Worm (Caenorhabditis elegans) whole organism, young adult: Measurements from ENCODE around the gene rps-3.

Experiments
- C06A6.2 ChIP-seq: fragments of 200-800 bp; sonication (Bioruptor generic); conservative IDR thresholded peaks from 2 replicates; pipeline ENCODE4 v1.3.6; 2022; ENCODE audit warnings: missing genetic modification characterization, missing compliant biosample characterization
- F10E7.11 ChIP-seq: sonication (generic microtip); optimal IDR thresholded peaks from 2 replicates; lab custom pipeline; 2017; ENCODE audit warnings: mild to moderate bottlenecking, missing genetic modification characterization, moderate library complexity, missing compliant biosample characterization
- F22D6.2 ChIP-seq: sonication (generic microtip); optimal IDR thresholded peaks from 2 replicates; lab custom pipeline; 2016; ENCODE audit warnings: mild to moderate bottlenecking, missing genetic modification characterization, missing compliant biosample characterization
- F39B2.1 ChIP-seq: fragments of 200-800 bp; sonication (Bioruptor generic); IDR thresholded peaks from 2 replicates; pipeline ENCODE4 v1.3.6; 2022; ENCODE audit warnings: missing genetic modification reagents, missing genetic modification characterization, missing compliant biosample characterization
- F52B5.7 ChIP-seq: sonication (generic microtip); optimal IDR thresholded peaks from 2 replicates; lab custom pipeline; 2016; ENCODE audit warnings: mild to moderate bottlenecking, missing genetic modification characterization, missing compliant biosample characterization
- K12H6.12 ChIP-seq: fragments of 200-800 bp; sonication (Bioruptor generic); optimal IDR thresholded peaks from 2 replicates; lab custom pipeline; 2018; ENCODE audit warnings: mild to moderate bottlenecking, missing genetic modification characterization, missing compliant biosample characterization
- T26A5.8 ChIP-seq: sonication (generic microtip); optimal IDR thresholded peaks from 2 replicates; lab custom pipeline; 2016; ENCODE audit warnings: missing genetic modification characterization, missing compliant biosample characterization
- Y53F4B.3 ChIP-seq: fragments of 200-800 bp; sonication (Bioruptor generic); IDR thresholded peaks from 2 replicates; pipeline ENCODE4 v1.3.6; 2022; ENCODE audit warnings: missing genetic modification reagents, missing genetic modification characterization, missing compliant biosample characterization
- Y56A3A.18 ChIP-seq: fragments of 200-800 bp; sonication (Bioruptor generic); IDR thresholded peaks from 2 replicates; pipeline ENCODE4 v1.3.6; 2022; ENCODE audit warnings: missing genetic modification reagents, missing genetic modification characterization, missing compliant biosample characterization
- Y95B8A.8 ChIP-seq: fragments of 200-800 bp; sonication (Bioruptor generic); IDR thresholded peaks from 2 replicates; pipeline ENCODE4 v1.3.6; 2022; ENCODE audit warnings: missing genetic modification reagents, missing genetic modification characterization, missing compliant biosample characterization
- akir-1 ChIP-seq: fragments of 200-800 bp; sonication (Bioruptor generic); optimal IDR thresholded peaks from 2 replicates; lab custom pipeline; 2018; ENCODE audit warnings: mild to moderate bottlenecking, missing genetic modification characterization, moderate library complexity, missing compliant biosample characterization
- ama-1 ChIP-seq, 3 experiments: fragments of 150-350 bp in 1 of 3; sonication (generic microtip) in 2 of 3; optimal IDR thresholded peaks; 2 replicates each; lab custom pipeline; 2014 to 2018; ENCODE audit warnings: missing biosample characterization in 2 of 3, missing genetic modification characterization in 2 of 3, missing genetic modification reagents in 2 of 3
- attf-5 ChIP-seq: fragments of 200-800 bp; sonication (Bioruptor generic); optimal IDR thresholded peaks from 2 replicates; lab custom pipeline; 2018; ENCODE audit warnings: mild to moderate bottlenecking, missing genetic modification characterization, missing compliant biosample characterization
- bed-2 ChIP-seq: fragments of 200-800 bp; sonication (Bioruptor generic); IDR thresholded peaks from 2 replicates; pipeline ENCODE4 v1.3.6; 2022; ENCODE audit warnings: missing genetic modification reagents, missing genetic modification characterization, missing compliant biosample characterization
- ccch-3 ChIP-seq: fragments of 200-800 bp; sonication (Bioruptor generic); optimal IDR thresholded peaks from 2 replicates; lab custom pipeline; 2018; ENCODE audit warnings: mild to moderate bottlenecking, missing genetic modification characterization, missing compliant biosample characterization
- cebp-1 ChIP-seq, 2 experiments: fragments of 200-800 bp in 1 of 2; sonication (Bioruptor generic) in 1 of 2; sonication (generic microtip) in 1 of 2; IDR thresholded peaks in 1 of 2; optimal IDR thresholded peaks in 1 of 2; 2 replicates each; pipeline versions ENCODE4 v1.3.6 to Lab custom; 2017 to 2022; ENCODE audit warnings: missing compliant biosample characterization in 2 of 2, missing genetic modification characterization in 2 of 2, mild to moderate bottlenecking in 1 of 2, missing genetic modification reagents in 1 of 2, moderate library complexity in 1 of 2
- ceh-40 ChIP-seq: fragments of 200-800 bp; sonication (Bioruptor generic); IDR thresholded peaks from 2 replicates; pipeline ENCODE4 v1.3.6; 2022; ENCODE audit warnings: missing genetic modification characterization, missing compliant biosample characterization
- ceh-58 ChIP-seq: fragments of 200-800 bp; sonication (Bioruptor generic); IDR thresholded peaks from 2 replicates; pipeline ENCODE4 v1.3.6; 2022; ENCODE audit warnings: missing genetic modification characterization, missing compliant biosample characterization
- ceh-79 ChIP-seq: sonication (generic microtip); optimal IDR thresholded peaks from 2 replicates; lab custom pipeline; 2017; ENCODE audit warnings: mild to moderate bottlenecking, missing genetic modification characterization, missing compliant biosample characterization
- chd-7 ChIP-seq: sonication (generic microtip); optimal IDR thresholded peaks from 2 replicates; lab custom pipeline; 2016; ENCODE audit warnings: mild to moderate bottlenecking, missing genetic modification characterization, moderate library complexity, missing compliant biosample characterization
- dox-1 ChIP-seq: fragments of 200-800 bp; sonication (Bioruptor generic); IDR thresholded peaks from 2 replicates; pipeline ENCODE4 v1.3.6; 2022; ENCODE audit warnings: missing genetic modification reagents, missing genetic modification characterization, missing compliant biosample characterization
- dpff-1 ChIP-seq: sonication (generic microtip); optimal IDR thresholded peaks from 2 replicates; lab custom pipeline; 2017; ENCODE audit warnings: mild to moderate bottlenecking, missing genetic modification characterization, missing compliant biosample characterization
- dpl-1 ChIP-seq: fragments of 150-350 bp; optimal IDR thresholded peaks from 2 replicates; lab custom pipeline; 2014; ENCODE audit warnings: missing biosample characterization, missing genetic modification reagents, missing genetic modification characterization
- egrh-3 ChIP-seq: fragments of 200-800 bp; sonication (Bioruptor generic); IDR thresholded peaks from 2 replicates; pipeline ENCODE4 v1.3.6; 2022; ENCODE audit warnings: missing genetic modification reagents, missing genetic modification characterization, missing compliant biosample characterization
- ekl-4 ChIP-seq: fragments of 200-800 bp; sonication (Bioruptor generic); IDR thresholded peaks from 2 replicates; pipeline ENCODE4 v1.3.6; 2022; ENCODE audit warnings: missing genetic modification reagents, missing genetic modification characterization, missing compliant biosample characterization
- ets-4 ChIP-seq: fragments of 200-800 bp; sonication (Bioruptor generic); optimal IDR thresholded peaks from 2 replicates; lab custom pipeline; 2018; ENCODE audit warnings: mild to moderate bottlenecking, missing genetic modification characterization, missing compliant biosample characterization
- fkh-3 ChIP-seq: sonication (generic microtip); optimal IDR thresholded peaks from 2 replicates; lab custom pipeline; 2016; ENCODE audit warnings: mild to moderate bottlenecking, missing genetic modification characterization, missing compliant biosample characterization
- lin-40 ChIP-seq: sonication (generic microtip); optimal IDR thresholded peaks from 2 replicates; lab custom pipeline; 2016; ENCODE audit warnings: missing genetic modification characterization, mild to moderate bottlenecking, missing compliant biosample characterization, missing genotype, missing genetic modification reagents
- lsl-1 ChIP-seq: fragments of 200-800 bp; sonication (Bioruptor generic); optimal IDR thresholded peaks from 2 replicates; lab custom pipeline; 2018; ENCODE audit warnings: mild to moderate bottlenecking, missing genetic modification characterization, moderate library complexity, missing compliant biosample characterization
- madf-10 ChIP-seq: sonication (generic microtip); optimal IDR thresholded peaks from 2 replicates; lab custom pipeline; 2016; ENCODE audit warnings: mild to moderate bottlenecking, missing genetic modification characterization, missing compliant biosample characterization
- mxl-1 ChIP-seq: sonication (generic microtip); optimal IDR thresholded peaks from 2 replicates; lab custom pipeline; 2016; ENCODE audit warnings: missing genetic modification characterization, missing compliant biosample characterization
- nfya-2 ChIP-seq: fragments of 200-800 bp; sonication (Bioruptor generic); IDR thresholded peaks from 2 replicates; pipeline ENCODE4 v1.3.6; 2022; ENCODE audit warnings: missing genetic modification reagents, missing genetic modification characterization, missing compliant biosample characterization
- nfyb-1 ChIP-seq: fragments of 200-800 bp; sonication (Bioruptor generic); IDR thresholded peaks from 2 replicates; pipeline ENCODE4 v1.3.6; 2022; ENCODE audit warnings: missing genetic modification reagents, missing genetic modification characterization, missing compliant biosample characterization
- nhr-27 ChIP-seq: fragments of 200-800 bp; sonication (Bioruptor generic); optimal IDR thresholded peaks from 2 replicates; lab custom pipeline; 2018; ENCODE audit warnings: mild to moderate bottlenecking, missing genetic modification characterization, moderate library complexity, missing compliant biosample characterization
- repo-1 ChIP-seq: sonication (generic microtip); optimal IDR thresholded peaks from 2 replicates; lab custom pipeline; 2017; ENCODE audit warnings: mild to moderate bottlenecking, missing genetic modification characterization, missing compliant biosample characterization
- snpc-1.3 ChIP-seq: sonication (generic microtip); optimal IDR thresholded peaks from 2 replicates; lab custom pipeline; 2017; ENCODE audit warnings: missing genetic modification characterization, mild to moderate bottlenecking, missing compliant biosample characterization, antibody characterized with exemption, moderate library complexity, missing genotype, missing genetic modification reagents; ENCODE audit not compliant: insufficient read depth
- snpc-3.4 ChIP-seq: sonication (generic microtip); optimal IDR thresholded peaks from 2 replicates; lab custom pipeline; 2017; ENCODE audit warnings: missing genetic modification characterization, mild to moderate bottlenecking, missing compliant biosample characterization, antibody characterized with exemption, moderate library complexity, missing genotype, missing genetic modification reagents
- snpc-4 ChIP-seq, 5 experiments: fragments of 150-350 bp in 1 of 5; sonication (generic microtip) in 4 of 5; optimal IDR thresholded peaks; 2 replicates each; lab custom pipeline; 2014 to 2018; ENCODE audit warnings: missing genetic modification characterization in 5 of 5, missing biosample characterization in 3 of 5, antibody characterized with exemption in 2 of 5, mild to moderate bottlenecking in 2 of 5, missing compliant biosample characterization in 2 of 5, missing genotype in 2 of 5, moderate library complexity in 2 of 5, missing genetic modification reagents in 1 of 5
- xnd-1 ChIP-seq: sonication (generic microtip); optimal IDR thresholded peaks from 2 replicates; lab custom pipeline; 2016; ENCODE audit warnings: missing genotype, missing genetic modification reagents, missing genetic modification characterization, missing compliant biosample characterization
- ztf-18 ChIP-seq: sonication (generic microtip); optimal IDR thresholded peaks from 2 replicates; lab custom pipeline; 2016; ENCODE audit warnings: missing genotype, mild to moderate bottlenecking, missing genetic modification characterization, missing compliant biosample characterization
- ztf-26 ChIP-seq: sonication (generic microtip); optimal IDR thresholded peaks from 2 replicates; lab custom pipeline; 2017; ENCODE audit warnings: missing genetic modification characterization, missing compliant biosample characterization
- ztf-28 ChIP-seq: fragments of 200-800 bp; sonication (Bioruptor generic); IDR thresholded peaks from 2 replicates; pipeline ENCODE4 v1.3.6; 2022; ENCODE audit warnings: missing genetic modification reagents, missing genetic modification characterization, missing compliant biosample characterization
- ztf-3 ChIP-seq: fragments of 200-800 bp; sonication (Bioruptor generic); optimal IDR thresholded peaks from 2 replicates; lab custom pipeline; 2018; ENCODE audit warnings: mild to moderate bottlenecking, missing genetic modification characterization, missing compliant biosample characterization

The rps-3 gene

ce11 chrIII:6165240-6165639, 41.4 kb upstream of the rps-3 start:
- TF ChIP-seq egrh-3 (no peak), chd-7 (tag; lab: Kevin White, UChicago) (peak; percentile 7), ztf-18 (tag; lab: Kevin White, UChicago) (no peak), T26A5.8 (tag; lab: Kevin White, UChicago) (no peak), xnd-1 (tag; lab: Kevin White, UChicago) (no peak), Y53F4B.3 (GFP tag; lab: Robert Waterston, UW) (no peak), ztf-26 (peak; percentile 3), F52B5.7 (no peak), ceh-58 (GFP tag; lab: Robert Waterston, UW) (no peak), K12H6.12 (tag; lab: Kevin White, UChicago) (no peak), nfya-2 (GFP tag; lab: Robert Waterston, UW) (no peak), snpc-3.4 (tag; lab: Kevin White, UChicago) (no peak), snpc-4 (GFP tag; optimal IDR thresholded peaks at IDR 0.05; lab: Kevin White, UChicago) (no peak), snpc-4 (tag; optimal IDR thresholded peaks at IDR 0.05; lab: Kevin White, UChicago) (no peak), ztf-28 (GFP tag; lab: Robert Waterston, UW) (no peak), dox-1 (GFP tag; lab: Robert Waterston, UW) (no peak), ama-1 (optimal IDR thresholded peaks at IDR 0.05; lab: Kevin White, UChicago) (no peak), ama-1 (GFP tag; optimal IDR thresholded peaks at IDR 0.05; lab: Kevin White, UChicago) (no peak), fkh-3 (tag; lab: Kevin White, UChicago) (no peak), C06A6.2 (no peak), ceh-79 (tag; lab: Kevin White, UChicago) (no peak), lsl-1 (no peak), ccch-3 (GFP tag; lab: Kevin White, UChicago) (no peak), dpff-1 (tag; lab: Kevin White, UChicago) (no peak), madf-10 (tag; lab: Kevin White, UChicago) (no peak), ceh-40 (no peak), ekl-4 (GFP tag; lab: Robert Waterston, UW) (peak; percentile 9; the same call in 1 of the 2 replicates), snpc-1.3 (tag; lab: Kevin White, UChicago) (no peak)

DNA sequence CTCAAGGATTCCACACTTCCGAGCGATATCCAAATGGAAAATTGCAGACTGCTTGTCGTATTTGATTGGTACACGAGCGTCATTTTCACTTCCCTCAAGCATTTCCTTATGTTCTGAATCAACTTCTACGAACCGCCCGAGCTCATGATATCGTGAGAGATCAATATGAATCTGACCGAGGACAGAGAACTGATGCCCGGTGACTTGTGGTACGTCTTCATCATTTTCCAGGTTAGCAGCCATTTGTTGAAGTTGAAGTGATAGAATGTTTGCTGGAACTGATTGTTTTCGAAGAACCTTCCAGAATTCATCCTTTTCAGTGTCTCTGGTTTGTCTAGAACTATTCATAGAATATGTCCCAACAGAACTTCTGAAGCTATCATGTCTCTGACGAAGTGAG, 40.0 kb upstream of the rps-3 start:
- TF ChIP-seq mxl-1 (tag; lab: Kevin White, UChicago) (no peak), repo-1 (no peak), nfyb-1 (GFP tag; lab: Robert Waterston, UW) (peak; percentile 20; the same call in 1 of the 2 replicates)

ce11 chrIII:6168497-6169227, 37.9 kb upstream of the rps-3 start, which contains the start of gene efk-1:
Gene efk-1, minus strand, starts transcription at chrIII:6168547.
- 0 out of 2 replicates have a peak, but pooled peaks have one; percentile 23 for TF ChIP-seq Y95B8A.8
- peak; percentile 30; the same call in 1 of the 2 replicates for TF ChIP-seq dox-1 (GFP tag; lab: Robert Waterston, UW)
- no peak for TF ChIP-seq ztf-28 (GFP tag; lab: Robert Waterston, UW)
- no peak for TF ChIP-seq C06A6.2
- TF ChIP-seq xnd-1 (tag; lab: Kevin White, UChicago) = no peak
- no peak for TF ChIP-seq akir-1
- no peak for TF ChIP-seq cebp-1 (GFP tag; IDR thresholded peaks at IDR 0.05; lab: Robert Waterston, UW)
- peak; percentile 44 for TF ChIP-seq cebp-1 (tag; optimal IDR thresholded peaks at IDR 0.05; lab: Kevin White, UChicago)
- no peak for TF ChIP-seq bed-2 (GFP tag; lab: Robert Waterston, UW)
- TF ChIP-seq F10E7.11 (tag; lab: Kevin White, UChicago) = no peak
- TF ChIP-seq F39B2.1 (GFP tag; lab: Robert Waterston, UW) = 0 out of 2 replicates have a peak, but pooled peaks have one; percentile 46
- no peak for TF ChIP-seq Y56A3A.18 (GFP tag; lab: Robert Waterston, UW)
- TF ChIP-seq ets-4 = no peak
- TF ChIP-seq lin-40 = no peak
- no peak for TF ChIP-seq F22D6.2
- TF ChIP-seq dpl-1 (GFP tag; lab: Kevin White, UChicago) = no peak
- no peak for TF ChIP-seq chd-7 (tag; lab: Kevin White, UChicago)
- peak; percentile 61 for TF ChIP-seq attf-5 (GFP tag; lab: Kevin White, UChicago)
- TF ChIP-seq nhr-27 = no peak
- TF ChIP-seq ztf-3 (GFP tag; lab: Kevin White, UChicago) = no peak
- TF ChIP-seq ccch-3 (GFP tag; lab: Kevin White, UChicago) = no peak
- TF ChIP-seq fkh-3 (tag; lab: Kevin White, UChicago) = no peak
